Fruit fly (Drosophila melanogaster) whole organism, embryonic: ENCODE measurements around the gene CG33647.

Experiments
- Awh ChIP-seq: fragments of 200-800 bp; sonication (Bioruptor generic); IDR thresholded peaks from 2 replicates; pipeline ENCODE4, ENCODE4 v1.3.6; 2022; ENCODE audit warnings: missing biosample characterization, missing genetic modification characterization
- BtbVII ChIP-seq: fragments of 200-800 bp; sonication (Bioruptor generic); optimal IDR thresholded peaks from 3 replicates; lab custom pipeline; 2017; ENCODE audit warnings: missing biosample characterization, mild to moderate bottlenecking, missing genetic modification characterization
- Bteb2 ChIP-seq: fragments of 200-800 bp; sonication (Bioruptor generic); optimal IDR thresholded peaks from 2 replicates; lab custom pipeline; 2016; ENCODE audit warnings: missing biosample characterization, missing genetic modification characterization
- CG12104 ChIP-seq: fragments of 200-800 bp; sonication (Bioruptor generic); optimal IDR thresholded peaks from 3 replicates; lab custom pipeline; 2016; ENCODE audit warnings: missing biosample characterization, missing genetic modification characterization
- CG13894 ChIP-seq: fragments of 200-800 bp; sonication (Bioruptor generic); optimal IDR thresholded peaks from 3 replicates; lab custom pipeline; 2018; ENCODE audit warnings: missing biosample characterization, mild to moderate bottlenecking, missing genetic modification characterization, moderate library complexity
- CG14050 ChIP-seq: fragments of 200-800 bp; sonication (Bioruptor generic); IDR thresholded peaks from 3 replicates; pipeline ENCODE4 v1.3.6; 2022; ENCODE audit warnings: missing biosample characterization, missing genetic modification characterization
- CG15514 ChIP-seq: fragments of 200-800 bp; sonication (Bioruptor generic); optimal IDR thresholded peaks from 3 replicates; lab custom pipeline; 2017; ENCODE audit warnings: missing biosample characterization, missing genetic modification characterization, mild to moderate bottlenecking, moderate library complexity, missing genetic modification reagents
- CG1602 ChIP-seq: fragments of 200-800 bp; sonication (Bioruptor generic); optimal IDR thresholded peaks from 3 replicates; lab custom pipeline; 2016; ENCODE audit warnings: missing biosample characterization, missing genetic modification characterization
- CG16813 ChIP-seq: fragments of 200-800 bp; sonication (Bioruptor generic); IDR thresholded peaks from 3 replicates; pipeline ENCODE4 v1.3.6; 2022; ENCODE audit warnings: missing biosample characterization, missing genetic modification characterization; ENCODE audit not compliant: partially characterized antibody
- CG17359 ChIP-seq: fragments of 200-800 bp; sonication (Bioruptor generic); optimal IDR thresholded peaks from 3 replicates; lab custom pipeline; 2018; ENCODE audit warnings: missing biosample characterization, mild to moderate bottlenecking, missing genetic modification characterization, moderate library complexity
- CG2129 ChIP-seq: fragments of 200-800 bp; sonication (Bioruptor generic); IDR thresholded peaks from 2 replicates; pipeline ENCODE4 v1.3.6; 2022; ENCODE audit warnings: missing biosample characterization, missing genetic modification characterization; ENCODE audit not compliant: partially characterized antibody
- CG2202 ChIP-seq: fragments of 200-800 bp; sonication (Bioruptor generic); optimal IDR thresholded peaks from 2 replicates; lab custom pipeline; 2018; ENCODE audit warnings: missing biosample characterization, mild to moderate bottlenecking, missing genetic modification characterization
- CG2712 ChIP-seq: fragments of 200-800 bp; optimal IDR thresholded peaks from 3 replicates; lab custom pipeline; 2019; ENCODE audit warnings: missing biosample characterization, mild to moderate bottlenecking, missing genetic modification characterization, moderate library complexity
- CG3065 ChIP-seq: fragments of 200-800 bp; sonication (Bioruptor generic); optimal IDR thresholded peaks from 2 replicates; lab custom pipeline; 2016; ENCODE audit warnings: missing biosample characterization, missing genetic modification characterization
- CG31441 ChIP-seq: fragments of 200-800 bp; sonication (Bioruptor generic); IDR thresholded peaks from 2 replicates; pipeline ENCODE4 v1.3.6; 2022; ENCODE audit warnings: missing biosample characterization, missing genetic modification characterization
- CG33557 ChIP-seq: fragments of 200-800 bp; sonication (Bioruptor generic); optimal IDR thresholded peaks from 2 replicates; lab custom pipeline; 2019; ENCODE audit warnings: missing biosample characterization, mild to moderate bottlenecking, missing genetic modification characterization, moderate library complexity
- CG34422 ChIP-seq: fragments of 200-800 bp; sonication (Bioruptor generic); IDR thresholded peaks from 3 replicates; pipeline ENCODE4 v1.3.6; 2022; ENCODE audit warnings: missing biosample characterization, missing genetic modification characterization
- CG4617 ChIP-seq: fragments of 200-800 bp; sonication (Bioruptor generic); optimal IDR thresholded peaks from 3 replicates; lab custom pipeline; 2016; ENCODE audit warnings: missing biosample characterization, missing genetic modification characterization, borderline replicate concordance
- CG4730 ChIP-seq: fragments of 200-800 bp; sonication (Bioruptor generic); IDR thresholded peaks from 2 replicates; pipeline ENCODE4 v1.3.6; 2022; ENCODE audit warnings: missing biosample characterization, missing genetic modification characterization
- CG7745 ChIP-seq: fragments of 200-800 bp; sonication (Bioruptor generic); optimal IDR thresholded peaks from 2 replicates; lab custom pipeline; 2018; ENCODE audit warnings: missing biosample characterization, mild to moderate bottlenecking, missing genetic modification characterization, moderate library complexity
- CG8388 ChIP-seq: fragments of 200-800 bp; sonication (Bioruptor generic); optimal IDR thresholded peaks from 2 replicates; lab custom pipeline; 2019; ENCODE audit warnings: missing biosample characterization, mild to moderate bottlenecking, missing genetic modification characterization, moderate library complexity
- CG8944 ChIP-seq: fragments of 200-800 bp; sonication (Bioruptor generic); optimal IDR thresholded peaks from 3 replicates; lab custom pipeline; 2016; ENCODE audit warnings: missing biosample characterization, missing genetic modification characterization
- CG9437 ChIP-seq: fragments of 200-800 bp; sonication (Bioruptor generic); optimal IDR thresholded peaks from 2 replicates; lab custom pipeline; 2018; ENCODE audit warnings: missing biosample characterization, mild to moderate bottlenecking, missing genetic modification characterization
- CG9932 ChIP-seq: fragments of 200-800 bp; sonication (Bioruptor generic); IDR thresholded peaks from 2 replicates; pipeline ENCODE4 v1.3.6; 2022; ENCODE audit warnings: missing biosample characterization, missing genetic modification characterization
- Dad ChIP-seq: fragments of 200-800 bp; sonication (Bioruptor generic); optimal IDR thresholded peaks from 3 replicates; lab custom pipeline; 2016; ENCODE audit warnings: missing biosample characterization, missing genetic modification characterization
- Dek ChIP-seq: fragments of 200-800 bp; sonication (Bioruptor generic); optimal IDR thresholded peaks from 3 replicates; lab custom pipeline; 2019; ENCODE audit warnings: missing biosample characterization, mild to moderate bottlenecking, missing genetic modification characterization, moderate library complexity
- Dref ChIP-seq: fragments of 200-800 bp; sonication (Bioruptor generic); IDR thresholded peaks from 2 replicates; pipeline ENCODE4 v1.3.6; 2022; ENCODE audit warnings: missing biosample characterization, missing genetic modification characterization
- Fer2 ChIP-seq: fragments of 200-800 bp; sonication (Bioruptor generic); optimal IDR thresholded peaks from 2 replicates; lab custom pipeline; 2018; ENCODE audit warnings: missing biosample characterization, mild to moderate bottlenecking, missing genetic modification characterization, moderate library complexity
- Hmr ChIP-seq: fragments of 200-800 bp; sonication (Bioruptor generic); optimal IDR thresholded peaks from 3 replicates; lab custom pipeline; 2017; ENCODE audit warnings: mild to moderate bottlenecking, missing biosample characterization, missing genetic modification reagents, missing genetic modification characterization
- Hr39 ChIP-seq: fragments of >200 bp; optimal IDR thresholded peaks from 2 replicates; lab custom pipeline; 2017
- Jarid2 ChIP-seq: fragments of 200-800 bp; sonication (Bioruptor generic); optimal IDR thresholded peaks from 3 replicates; lab custom pipeline; 2017; ENCODE audit warnings: mild to moderate bottlenecking, missing biosample characterization, missing genetic modification reagents, missing genetic modification characterization
- Lim3 ChIP-seq: fragments of 200-800 bp; sonication (Bioruptor generic); IDR thresholded peaks from 2 replicates; pipeline ENCODE4 v1.3.6; 2022; ENCODE audit warnings: missing biosample characterization, missing genetic modification characterization
- NfI ChIP-seq: fragments of 200-800 bp; sonication (Bioruptor generic); optimal IDR thresholded peaks from 3 replicates; lab custom pipeline; 2018; ENCODE audit warnings: missing biosample characterization, mild to moderate bottlenecking, missing genetic modification characterization, moderate library complexity
- PHDP ChIP-seq: fragments of 200-800 bp; sonication (Bioruptor generic); optimal IDR thresholded peaks from 3 replicates; lab custom pipeline; 2018; ENCODE audit warnings: missing biosample characterization, mild to moderate bottlenecking, missing genetic modification characterization, moderate library complexity
- TFAM ChIP-seq: fragments of 200-800 bp; sonication (Bioruptor generic); optimal IDR thresholded peaks from 2 replicates; lab custom pipeline; 2017; ENCODE audit warnings: missing biosample characterization, missing genetic modification characterization, inconsistent platforms
- Taf1 ChIP-seq: fragments of 200-800 bp; sonication (Bioruptor generic); IDR thresholded peaks from 2 replicates; pipeline ENCODE4 v1.3.6; 2022; ENCODE audit warnings: missing biosample characterization, missing genetic modification characterization
- Tbp ChIP-seq: fragments of >200 bp; optimal IDR thresholded peaks from 2 replicates; lab custom pipeline; 2018; ENCODE audit warnings: missing biosample characterization, missing genetic modification characterization
- crp ChIP-seq, 2 experiments: fragments of 200-800 bp; sonication (Bioruptor generic); optimal IDR thresholded peaks; 2 replicates in 1 of 2; 3 replicates in 1 of 2; lab custom pipeline; 2017; ENCODE audit warnings: missing biosample characterization in 2 of 2, missing genetic modification characterization in 2 of 2, mild to moderate bottlenecking in 1 of 2, moderate library complexity in 1 of 2
- danr ChIP-seq: fragments of 200-800 bp; sonication (Bioruptor generic); IDR thresholded peaks from 2 replicates; pipeline ENCODE4 v1.3.6; 2022; ENCODE audit warnings: missing biosample characterization, missing genetic modification characterization
- ken ChIP-seq: fragments of 200-800 bp; sonication (Bioruptor generic); IDR thresholded peaks from 3 replicates; pipeline ENCODE4 v1.3.6; 2022; ENCODE audit warnings: missing biosample characterization, missing genetic modification characterization
- maf-S ChIP-seq: fragments of 200-800 bp; sonication (Bioruptor generic); optimal IDR thresholded peaks from 2 replicates; lab custom pipeline; 2016; ENCODE audit warnings: missing biosample characterization, missing genetic modification characterization
- mirr ChIP-seq: fragments of 200-800 bp; sonication (Bioruptor generic); optimal IDR thresholded peaks from 3 replicates; lab custom pipeline; 2018; ENCODE audit warnings: missing biosample characterization, mild to moderate bottlenecking, missing genetic modification characterization
- mld ChIP-seq: fragments of 200-800 bp; sonication (Bioruptor generic); IDR thresholded peaks from 3 replicates; pipeline ENCODE4 v1.3.6; 2022; ENCODE audit warnings: missing biosample characterization, missing genetic modification characterization; ENCODE audit not compliant: partially characterized antibody
- pho ChIP-seq: fragments of 200-800 bp; sonication (Bioruptor generic); optimal IDR thresholded peaks from 2 replicates; lab custom pipeline; 2016; ENCODE audit warnings: missing biosample characterization, missing genetic modification characterization
- row ChIP-seq: fragments of 200-800 bp; sonication (Bioruptor generic); IDR thresholded peaks from 3 replicates; pipeline ENCODE4 v1.3.6; 2022; ENCODE audit warnings: missing biosample characterization, missing genetic modification characterization
- sna ChIP-seq: fragments of 200-800 bp; sonication (Bioruptor generic); IDR thresholded peaks from 2 replicates; pipeline ENCODE4 v1.3.6; 2022; ENCODE audit warnings: missing biosample characterization, missing genetic modification characterization; ENCODE audit not compliant: partially characterized antibody
- so ChIP-seq: fragments of 200-800 bp; sonication (Bioruptor generic); IDR thresholded peaks from 3 replicates; pipeline ENCODE4 v1.3.6; 2022; ENCODE audit warnings: missing biosample characterization, missing genetic modification characterization
- sqz ChIP-seq: fragments of 200-800 bp; sonication (Bioruptor generic); optimal IDR thresholded peaks from 3 replicates; lab custom pipeline; 2018; ENCODE audit warnings: missing biosample characterization, mild to moderate bottlenecking, missing genetic modification characterization
- tx ChIP-seq: fragments of 200-800 bp; sonication (Bioruptor generic); optimal IDR thresholded peaks from 2 replicates; lab custom pipeline; 2016; ENCODE audit warnings: missing biosample characterization, missing genetic modification characterization
- vfl ChIP-seq: fragments of 200-800 bp; sonication (Bioruptor generic); optimal IDR thresholded peaks from 2 replicates; lab custom pipeline; 2016; ENCODE audit warnings: missing biosample characterization, missing genetic modification characterization

Gene CG33647

dm6 chr3L:19263480-19264140 lies 27.4 kb downstream of the CG33647 start, which contains the start of the genes CG42374 and Mettl5 (continued):
- TF ChIP-seq CG3065 (GFP tag; lab: Kevin White, UChicago): no peak
- TF ChIP-seq CG8944: no peak
- no peak for TF ChIP-seq BtbVII (GFP tag; lab: Kevin White, UChicago)
- TF ChIP-seq CG1602 (GFP tag; lab: Kevin White, UChicago): no peak
- TF ChIP-seq Dad: no peak
- no peak for TF ChIP-seq Bteb2 (GFP tag; lab: Kevin White, UChicago)
- peak; percentile 56 for TF ChIP-seq CG2712 (tag; lab: Kevin White, UChicago)
- no peak for TF ChIP-seq Fer2 (tag; lab: Kevin White, UChicago)
- TF ChIP-seq CG33557 (GFP tag; lab: Kevin White, UChicago): no peak
- TF ChIP-seq CG13894 (tag; lab: Kevin White, UChicago): no peak
- TF ChIP-seq maf-S (GFP tag; lab: Kevin White, UChicago): no peak
- no peak for TF ChIP-seq CG7745 (tag; lab: Kevin White, UChicago)
- TF ChIP-seq pho (GFP tag; lab: Kevin White, UChicago): no peak
- no peak for TF ChIP-seq CG2129 (GFP tag; lab: Robert Waterston, UW)
- peak; percentile 76; the same call in 1 of the 3 replicates for TF ChIP-seq CG34422
- no peak for TF ChIP-seq Hr39 (lab: Kevin White, UChicago)
- no peak for TF ChIP-seq sna (GFP tag; lab: Robert Waterston, UW)
- no peak for TF ChIP-seq crp (GFP tag; optimal IDR thresholded peaks at IDR 0.05; lab: Kevin White, UChicago)
- TF ChIP-seq CG17359 (tag; lab: Kevin White, UChicago): peak; percentile 45
- TF ChIP-seq Lim3 (GFP tag; lab: Robert Waterston, UW): no peak
- TF ChIP-seq sqz (GFP tag; lab: Kevin White, UChicago): no peak
- TF ChIP-seq Tbp: no peak
- TF ChIP-seq CG12104: no peak
- TF ChIP-seq CG15514 (GFP tag; lab: Kevin White, UChicago): peak; percentile 30
- TF ChIP-seq so (GFP tag; lab: Robert Waterston, UW): no peak
- TF ChIP-seq mirr (GFP tag; lab: Kevin White, UChicago): no peak
- no peak for TF ChIP-seq tx
- no peak for TF ChIP-seq Jarid2
- TF ChIP-seq Dek: peak; percentile 25
- no peak for TF ChIP-seq mld
- no peak for TF ChIP-seq CG2202
- peak; percentile 38 for TF ChIP-seq CG8388 (GFP tag; lab: Kevin White, UChicago)
- TF ChIP-seq CG16813 (GFP tag; lab: Robert Waterston, UW): no peak
- peak; percentile 9; the same call in 1 of the 2 replicates for TF ChIP-seq Taf1 (GFP tag; lab: Robert Waterston, UW)
- TF ChIP-seq CG4617 (GFP tag; lab: Kevin White, UChicago): no peak
- peak; percentile 12; the same call in 1 of the 2 replicates for TF ChIP-seq CG31441 (GFP tag; lab: Robert Waterston, UW)
- TF ChIP-seq Hmr (GFP tag; lab: Kevin White, UChicago): peak; percentile 44
- TF ChIP-seq CG4730 (GFP tag; lab: Robert Waterston, UW): no peak
- peak; percentile 29; the same call in 2 of the 3 replicates for TF ChIP-seq row (GFP tag; lab: Robert Waterston, UW)
- TF ChIP-seq Awh: peak; percentile 60; the same call in 1 of the 2 replicates
- no peak for TF ChIP-seq ken (GFP tag; lab: Robert Waterston, UW)
- TF ChIP-seq danr (GFP tag; lab: Robert Waterston, UW): no peak
- TF ChIP-seq Dref (GFP tag; lab: Robert Waterston, UW): no peak
- TF ChIP-seq vfl (GFP tag; lab: Kevin White, UChicago): no peak
- 0 out of 2 replicates have a peak, but pooled peaks have one; percentile 18 for TF ChIP-seq CG9932
- TF ChIP-seq TFAM (GFP tag; lab: Kevin White, UChicago): no peak
- peak; percentile 30 for TF ChIP-seq NfI (GFP tag; lab: Kevin White, UChicago)
- no peak for TF ChIP-seq CG14050 (GFP tag; lab: Robert Waterston, UW)
- peak; percentile 61 for TF ChIP-seq PHDP (tag; lab: Kevin White, UChicago)
- no peak for TF ChIP-seq CG9437 (GFP tag; lab: Kevin White, UChicago)
